Worm (Caenorhabditis elegans): ENCODE data around the gene clec-218.
"Not testable (repeated sequence)": the region's sequence is repeated elsewhere in the genome, so short reads cannot be mapped to it uniquely, and the experiment has no call there.

clec-218 gene

DNA sequence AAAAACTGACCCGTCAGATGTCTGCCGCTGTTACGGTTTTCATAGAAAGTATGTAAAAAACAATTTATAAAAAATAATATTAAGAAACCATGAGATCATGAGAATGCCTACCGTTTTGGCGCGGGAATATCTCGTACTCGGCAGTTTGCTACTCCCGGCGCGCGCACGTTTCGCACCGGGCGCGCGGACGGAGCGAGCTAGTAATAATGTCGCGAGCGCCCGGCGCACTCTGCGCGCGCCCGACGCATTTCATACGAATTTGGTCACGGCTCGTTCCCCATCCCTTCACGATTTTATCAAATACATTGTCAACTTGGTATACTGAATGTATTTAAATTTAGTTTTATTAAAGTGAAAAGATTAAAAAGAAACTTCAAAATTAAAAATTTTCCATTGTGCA lies 18.2 kb downstream of the clec-218 start:
- TF ChIP-seq hmbx-1 (tag; optimal IDR thresholded peaks at IDR 0.05): no peak
- TF ChIP-seq pes-1 (GFP tag; IDR thresholded peaks at IDR 0.05): no peak
- TF ChIP-seq tra-4 (tag; optimal IDR thresholded peaks at IDR 0.05): no peak
- no peak for TF ChIP-seq scrt-1 (GFP tag; IDR thresholded peaks at IDR 0.05)
- no peak for TF ChIP-seq aly-1 (tag; optimal IDR thresholded peaks at IDR 0.05)
- TF ChIP-seq tbx-37 (GFP tag; conservative IDR thresholded peaks at IDR 0.05): no peak
- TF ChIP-seq B0310.2 (tag; optimal IDR thresholded peaks at IDR 0.05): no peak
- no peak for TF ChIP-seq hnd-1 (tag; optimal IDR thresholded peaks at IDR 0.05)
- TF ChIP-seq hmg-4 (GFP tag; optimal IDR thresholded peaks at IDR 0.05): no peak
- no peak for TF ChIP-seq F13C5.2 (tag; optimal IDR thresholded peaks at IDR 0.05)
- no peak for TF ChIP-seq tbx-11 (GFP tag; IDR thresholded peaks at IDR 0.05)
- no peak for TF ChIP-seq ceh-13 (GFP tag; optimal IDR thresholded peaks at IDR 0.05)
- TF ChIP-seq ceh-36 (tag; optimal IDR thresholded peaks at IDR 0.05): no peak
- TF ChIP-seq flt-1 (GFP tag; IDR thresholded peaks at IDR 0.05): no peak
- TF ChIP-seq ama-1 (optimal IDR thresholded peaks at IDR 0.05): no peak
- TF ChIP-seq ets-7 (tag; optimal IDR thresholded peaks at IDR 0.05): no peak
- TF ChIP-seq sea-1 (GFP tag; conservative IDR thresholded peaks at IDR 0.05): no peak

- TF ChIP-seq tbx-11 (GFP tag; IDR thresholded peaks at IDR 0.05): no peak
- TF ChIP-seq B0310.2 (tag; optimal IDR thresholded peaks at IDR 0.05): no peak
- TF ChIP-seq aly-1 (tag; optimal IDR thresholded peaks at IDR 0.05): no peak
- no peak for TF ChIP-seq pes-1 (GFP tag; IDR thresholded peaks at IDR 0.05)
- TF ChIP-seq sea-1 (GFP tag; conservative IDR thresholded peaks at IDR 0.05): no peak
- TF ChIP-seq hnd-1 (tag; optimal IDR thresholded peaks at IDR 0.05): no peak
Observed at ce11 chrV:8327080-8327479, 19.3 kb downstream of the clec-218 start.

- 0 out of 2 replicates have a peak, but pooled peaks have one; percentile 47 for TF ChIP-seq scrt-1 (GFP tag; IDR thresholded peaks at IDR 0.05)
Observed at ce11 chrV:8329390-8329789, 21.6 kb downstream of the clec-218 start.

DNA sequence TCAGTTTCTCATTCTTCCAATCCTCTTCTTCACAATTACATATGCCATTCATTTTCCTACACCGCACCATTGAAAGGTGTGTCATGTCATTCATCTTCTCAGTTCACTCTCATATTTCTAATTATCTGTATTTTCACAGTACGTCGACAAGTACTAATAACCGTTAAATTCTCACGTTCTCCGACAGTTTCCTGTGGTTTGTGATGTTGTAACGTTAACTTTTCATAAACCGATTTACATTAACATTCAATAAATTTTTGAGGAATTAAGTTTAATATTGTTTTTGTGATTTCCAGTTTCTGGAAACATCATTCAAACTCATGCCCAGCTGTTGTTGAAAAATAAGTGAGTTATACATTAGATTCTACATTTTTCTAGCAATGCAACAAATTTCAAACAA lies 26.6 kb downstream of the clec-218 start, which contains the start of gene tmd-2:
Gene tmd-2, plus strand, starts transcription at position 301 of the 400 bp plus-strand sequence.
- TF ChIP-seq B0310.2 (tag; optimal IDR thresholded peaks at IDR 0.05) (no peak), ama-1 (optimal IDR thresholded peaks at IDR 0.05) (no peak), tra-4 (tag; optimal IDR thresholded peaks at IDR 0.05) (no peak), aly-1 (tag; optimal IDR thresholded peaks at IDR 0.05) (no peak), tbx-37 (GFP tag; conservative IDR thresholded peaks at IDR 0.05) (no peak), tbx-11 (GFP tag; IDR thresholded peaks at IDR 0.05) (no peak), pes-1 (GFP tag; IDR thresholded peaks at IDR 0.05) (no peak), hmbx-1 (tag; optimal IDR thresholded peaks at IDR 0.05) (no peak), ets-7 (tag; optimal IDR thresholded peaks at IDR 0.05) (no peak)

- TF ChIP-seq hnd-1 (tag; optimal IDR thresholded peaks at IDR 0.05): no peak
- TF ChIP-seq ceh-36 (tag; optimal IDR thresholded peaks at IDR 0.05): no peak
- no peak for TF ChIP-seq B0310.2 (tag; optimal IDR thresholded peaks at IDR 0.05)
Observed at ce11 chrV:8335620-8336019, 27.9 kb downstream of the clec-218 start.

DNA sequence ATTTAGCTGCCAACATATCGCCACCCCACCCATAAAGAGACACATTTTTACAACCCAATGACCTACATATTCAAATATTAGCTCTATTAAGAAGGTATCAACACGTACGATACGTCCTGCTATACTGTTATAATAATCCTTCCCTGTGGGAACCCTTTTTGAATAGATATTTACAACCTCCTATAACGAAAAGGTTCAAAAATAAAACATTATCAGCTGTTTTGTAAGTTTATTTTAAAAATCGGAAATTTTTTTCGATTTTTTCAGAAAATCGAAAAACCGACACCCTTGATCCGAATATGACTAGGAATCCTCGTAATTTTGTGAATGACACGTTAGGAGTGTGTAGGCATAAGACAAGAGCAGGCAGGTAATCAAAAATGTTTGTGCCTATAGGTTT lies 33.2 kb downstream of the clec-218 start, which contains the start of gene C08D8.7:
Gene C08D8.7, plus strand, starts transcription at position 301 of the 400 bp plus-strand sequence.
- TF ChIP-seq tbx-37 (GFP tag; conservative IDR thresholded peaks at IDR 0.05); hmbx-1 (tag; optimal IDR thresholded peaks at IDR 0.05); ceh-36 (tag; optimal IDR thresholded peaks at IDR 0.05): not testable (repeated sequence)

ce11 chrV:8342416-8342815 lies 34.7 kb downstream of the clec-218 start:
- TF ChIP-seq ceh-36 (tag; optimal IDR thresholded peaks at IDR 0.05) (no peak), ceh-13 (GFP tag; optimal IDR thresholded peaks at IDR 0.05) (no peak), tbx-11 (GFP tag; IDR thresholded peaks at IDR 0.05) (no peak)

- TF ChIP-seq sea-1 (GFP tag; conservative IDR thresholded peaks at IDR 0.05) (no peak), F13C5.2 (tag; optimal IDR thresholded peaks at IDR 0.05) (no peak), ets-7 (tag; optimal IDR thresholded peaks at IDR 0.05) (no peak), hnd-1 (tag; optimal IDR thresholded peaks at IDR 0.05) (no peak), scrt-1 (GFP tag; IDR thresholded peaks at IDR 0.05) (no peak), flt-1 (GFP tag; IDR thresholded peaks at IDR 0.05) (no peak), tbx-11 (GFP tag; IDR thresholded peaks at IDR 0.05) (no peak)
Observed at ce11 chrV:8345436-8345835, 37.7 kb downstream of the clec-218 start, which contains the start of gene C08D8.1. Gene C08D8.1 (plus strand): TSS chrV:8345759.

ce11 chrV:8348959-8349389 lies 41.2 kb downstream of the clec-218 start:
- TF ChIP-seq ama-1 (optimal IDR thresholded peaks at IDR 0.05) (peak; percentile 46), aly-1 (tag; optimal IDR thresholded peaks at IDR 0.05) (no peak), ceh-36 (tag; optimal IDR thresholded peaks at IDR 0.05) (no peak), pes-1 (GFP tag; IDR thresholded peaks at IDR 0.05) (no peak), flt-1 (GFP tag; IDR thresholded peaks at IDR 0.05) (no peak), hmbx-1 (tag; optimal IDR thresholded peaks at IDR 0.05) (no peak), tra-4 (tag; optimal IDR thresholded peaks at IDR 0.05) (no peak), tbx-37 (GFP tag; conservative IDR thresholded peaks at IDR 0.05) (no peak), sea-1 (GFP tag; conservative IDR thresholded peaks at IDR 0.05) (no peak), ceh-13 (GFP tag; optimal IDR thresholded peaks at IDR 0.05) (no peak), F13C5.2 (tag; optimal IDR thresholded peaks at IDR 0.05) (peak; percentile 72), scrt-1 (GFP tag; IDR thresholded peaks at IDR 0.05) (no peak), ets-7 (tag; optimal IDR thresholded peaks at IDR 0.05) (no peak), hmg-4 (GFP tag; optimal IDR thresholded peaks at IDR 0.05) (no peak), hnd-1 (tag; optimal IDR thresholded peaks at IDR 0.05) (no peak)
